Worm (Caenorhabditis elegans) whole organism, late embryonic: ENCODE measurements around the gene sra-11.

Source experiments
- dmd-4 ChIP-seq: sonication (generic microtip); optimal IDR thresholded peaks from 2 replicates; lab custom pipeline; 2016; ENCODE audit warnings: borderline replicate concordance, missing genetic modification characterization, missing compliant biosample characterization
- nfya-1 ChIP-seq: sonication (generic microtip); optimal IDR thresholded peaks from 2 replicates; lab custom pipeline; 2017; ENCODE audit warnings: missing genetic modification characterization, mild to moderate bottlenecking, missing compliant biosample characterization, antibody characterized with exemption, moderate library complexity
- pag-3 ChIP-seq: sonication (generic microtip); optimal IDR thresholded peaks from 2 replicates; lab custom pipeline; 2016; ENCODE audit warnings: missing compliant biosample characterization, missing genetic modification characterization, borderline replicate concordance
- pha-4 ChIP-seq: fragments of 150-350 bp; optimal IDR thresholded peaks from 2 replicates; lab custom pipeline; 2018; ENCODE audit warnings: missing biosample characterization, missing genetic modification reagents, missing genetic modification characterization
- ref-2 ChIP-seq: sonication (generic microtip); optimal IDR thresholded peaks from 2 replicates; lab custom pipeline; 2016; ENCODE audit warnings: missing genetic modification characterization, missing compliant biosample characterization
- unc-3 ChIP-seq, 2 experiments: fragments of 200-800 bp in 1 of 2; sonication (Bioruptor generic) in 1 of 2; sonication (generic microtip) in 1 of 2; conservative IDR thresholded peaks in 1 of 2; optimal IDR thresholded peaks in 1 of 2; 2 replicates each; pipeline versions ENCODE4 v1.3.6 to Lab custom; 2016 to 2022; ENCODE audit warnings: missing compliant biosample characterization in 2 of 2, missing genetic modification characterization in 2 of 2, missing genetic modification reagents in 1 of 2

DNA sequence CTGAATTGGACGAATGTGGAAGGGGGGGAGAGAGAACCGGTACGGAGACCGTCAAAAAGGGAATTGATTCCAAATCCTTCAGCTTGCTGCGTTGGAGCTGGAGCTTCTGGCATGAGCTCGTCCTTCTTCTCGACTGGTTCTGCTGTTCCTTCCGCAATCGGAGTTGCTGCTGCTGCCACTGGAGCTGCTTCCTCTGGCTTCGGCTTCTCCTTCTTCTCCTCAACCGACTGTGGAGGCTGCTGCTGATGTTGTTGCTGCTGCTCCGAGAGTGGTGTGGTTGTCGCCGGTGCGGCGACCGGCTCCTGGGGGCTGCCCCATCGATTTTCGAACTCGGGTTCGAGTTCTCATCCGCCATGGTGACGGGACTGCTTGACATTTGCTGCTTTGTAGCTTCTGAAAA lies 24.7 kb upstream of the sra-11 start, which contains the start of gene R03D7.2:
- TF ChIP-seq unc-3 (GFP tag; conservative IDR thresholded peaks at IDR 0.05; lab: Robert Waterston, UW): no peak
- no peak for TF ChIP-seq unc-3 (tag; optimal IDR thresholded peaks at IDR 0.05; lab: Kevin White, UChicago)
- no peak for TF ChIP-seq dmd-4 (tag; lab: Kevin White, UChicago)
- no peak for TF ChIP-seq pha-4 (tag; lab: Kevin White, UChicago)
- no peak for TF ChIP-seq ref-2
- TF ChIP-seq nfya-1 (tag; lab: Kevin White, UChicago): no peak
- TF ChIP-seq pag-3: no peak
